Fruit fly (Drosophila melanogaster): ENCODE results near the gene Mgat2.

The Mgat2 gene

DNA sequence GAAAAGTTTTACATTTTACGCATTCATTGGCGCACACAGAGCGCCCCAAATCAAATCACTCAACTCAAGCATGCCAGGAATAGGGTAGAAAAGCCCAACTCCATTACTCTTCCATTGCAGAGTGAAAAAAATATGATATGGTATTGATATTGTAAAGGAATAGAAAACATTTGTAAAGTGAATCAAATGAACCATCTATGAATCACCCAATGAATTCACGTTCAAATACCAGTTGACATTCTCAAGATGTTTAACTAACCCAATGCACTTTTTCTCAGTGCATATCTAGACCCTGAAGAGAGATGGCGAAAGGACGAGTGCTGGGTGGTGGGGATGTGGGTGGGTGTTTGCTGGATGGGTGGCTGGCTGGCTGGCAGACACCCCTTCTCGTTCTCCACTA lies 43.4 kb downstream of the Mgat2 start (continued):
- TF ChIP-seq dm (GFP tag; optimal IDR thresholded peaks at IDR 0.05) (no peak), bowl (GFP tag; IDR thresholded peaks at IDR 0.05) (no peak), Asciz (GFP tag; optimal IDR thresholded peaks at IDR 0.05) (no peak), tgo (GFP tag; IDR thresholded peaks at IDR 0.05) (peak; percentile 45; the same call in 1 of the 3 replicates), ab (GFP tag; optimal IDR thresholded peaks at IDR 0.05) (no peak), CG15269 (tag; optimal IDR thresholded peaks at IDR 0.05) (peak; percentile 36), CG11085 (GFP tag; IDR thresholded peaks at IDR 0.05) (no peak), kni (GFP tag; optimal IDR thresholded peaks at IDR 0.05) (no peak), ara (GFP tag; IDR thresholded peaks at IDR 0.05) (peak; percentile 22; the same call in 1 of the 2 replicates), CG8290 (GFP tag; optimal IDR thresholded peaks at IDR 0.05) (no peak), CG8290 (tag; optimal IDR thresholded peaks at IDR 0.05) (peak in 1 of 2 experiments; percentile 62), rib (GFP tag; IDR thresholded peaks at IDR 0.05) (no peak), zfh1 (GFP tag; IDR thresholded peaks at IDR 0.05) (no peak), caup (GFP tag; optimal IDR thresholded peaks at IDR 0.05; ENCODE audit: severe bottlenecking) (peak; percentile 37), CG18599 (GFP tag; optimal IDR thresholded peaks at IDR 0.05) (peak; percentile 83), CG2889 (GFP tag; IDR thresholded peaks at IDR 0.05) (no peak), lilli (GFP tag; optimal IDR thresholded peaks at IDR 0.05) (peak; percentile 21), Tbp (GFP tag; optimal IDR thresholded peaks at IDR 0.05) (no peak), CG9817 (tag; optimal IDR thresholded peaks at IDR 0.05) (peak; percentile 18), CG11456 (GFP tag; IDR thresholded peaks at IDR 0.05) (0 out of 3 replicates have a peak, but pooled peaks have one; percentile 48), Hr51 (GFP tag; optimal IDR thresholded peaks at IDR 0.05) (peak in 1 of 2 experiments; percentile 48), CG43689 (GFP tag; IDR thresholded peaks at IDR 0.05) (no peak), CG10147 (GFP tag; optimal IDR thresholded peaks at IDR 0.05) (peak; percentile 38), CG11696 (GFP tag; IDR thresholded peaks at IDR 0.05) (no peak), Trl (optimal IDR thresholded peaks at IDR 0.05) (no peak), Trl (GFP tag; optimal IDR thresholded peaks at IDR 0.05) (no peak), B-H2 (GFP tag; optimal IDR thresholded peaks at IDR 0.05) (no peak), wor (GFP tag; IDR thresholded peaks at IDR 0.05) (no peak), ash1 (GFP tag; optimal IDR thresholded peaks at IDR 0.05) (no peak), sens-2 (GFP tag; IDR thresholded peaks at IDR 0.05) (no peak), CG11504 (tag; optimal IDR thresholded peaks at IDR 0.05) (peak; percentile 53), amos (GFP tag; IDR thresholded peaks at IDR 0.05; ENCODE audit: partially characterized antibody) (no peak), otp (GFP tag; IDR thresholded peaks at IDR 0.05) (no peak), CG10366 (GFP tag; IDR thresholded peaks at IDR 0.05) (peak; percentile 27; the same call in 1 of the 2 replicates), tap (tag; optimal IDR thresholded peaks at IDR 0.05) (no peak), Deaf1 (tag; optimal IDR thresholded peaks at IDR 0.05) (peak; percentile 1), fd96Cb (tag; optimal IDR thresholded peaks at IDR 0.05) (peak; percentile 21), NFAT (GFP tag; IDR thresholded peaks at IDR 0.05) (no peak), CG6689 (GFP tag; IDR thresholded peaks at IDR 0.05) (0 out of 2 replicates have a peak, but pooled peaks have one; percentile 13), CG1792 (GFP tag; optimal IDR thresholded peaks at IDR 0.05) (no peak), CG14050 (GFP tag; IDR thresholded peaks at IDR 0.05) (no peak), CG2120 (GFP tag; optimal IDR thresholded peaks at IDR 0.05) (peak; percentile 51)

DNA sequence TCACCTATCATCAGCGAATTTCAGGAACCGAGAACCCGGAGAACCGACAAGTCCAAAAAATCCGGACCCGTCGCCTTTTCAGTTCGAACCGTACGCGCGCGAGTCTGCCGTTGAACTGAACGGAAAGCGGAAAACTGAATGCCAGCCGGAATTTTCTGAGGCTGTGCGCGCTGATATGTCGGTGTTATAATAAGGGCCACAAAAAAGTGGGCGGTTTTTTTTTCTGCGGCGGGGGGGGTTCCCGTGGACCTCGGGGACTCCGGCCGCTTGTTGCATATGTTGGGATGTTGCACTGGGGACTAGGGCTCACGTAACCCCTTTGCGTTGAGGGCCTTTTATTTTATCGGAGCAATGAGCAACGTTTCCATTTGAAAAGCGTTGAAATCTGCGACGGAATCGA lies 52.7 kb downstream of the Mgat2 start, which contains the start of gene TkR99D:
TkR99D (minus strand) TSS at position 101 of the 400 bp plus-strand sequence.
- TF ChIP-seq Ets65A (GFP tag) (peak; percentile 47), dm (GFP tag; optimal IDR thresholded peaks at IDR 0.05) (no peak), CG17186 (GFP tag; optimal IDR thresholded peaks at IDR 0.05) (no peak), CG3847 (GFP tag; IDR thresholded peaks at IDR 0.05) (no peak), lov (optimal IDR thresholded peaks at IDR 0.05) (no peak), lov (GFP tag; IDR thresholded peaks at IDR 0.05) (no peak), Sox100B (GFP tag; optimal IDR thresholded peaks at IDR 0.05) (no peak), Dp (GFP tag; optimal IDR thresholded peaks at IDR 0.05) (no peak), CG4360 (GFP tag; IDR thresholded peaks at IDR 0.05) (no peak), CG1603 (tag; optimal IDR thresholded peaks at IDR 0.05) (no peak), ci (GFP tag; IDR thresholded peaks at IDR 0.05) (0 out of 3 replicates have a peak, but pooled peaks have one; percentile 14), pum (GFP tag; optimal IDR thresholded peaks at IDR 0.05) (no peak), CG9817 (tag; optimal IDR thresholded peaks at IDR 0.05) (no peak), seq (GFP tag; IDR thresholded peaks at IDR 0.05) (0 out of 2 replicates have a peak, but pooled peaks have one; percentile 8), Doc3 (GFP tag; IDR thresholded peaks at IDR 0.05; ENCODE audit: partially characterized antibody) (no peak), rib (GFP tag; IDR thresholded peaks at IDR 0.05) (no peak)

Data from whole organism, embryonic.